Worm (Caenorhabditis elegans) whole organism, L1 larva: ENCODE measurements around the gene T14B4.3.

ENCODE experiments used
- C16A3.4 ChIP-seq: fragments of 150-350 bp; optimal IDR thresholded peaks from 2 replicates; lab custom pipeline; 2014; ENCODE audit warnings: missing biosample characterization, missing genetic modification characterization
- ces-1 ChIP-seq: fragments of 150-350 bp; optimal IDR thresholded peaks from 2 replicates; lab custom pipeline; 2014; ENCODE audit warnings: missing biosample characterization, missing genetic modification reagents, missing genetic modification characterization
- dsc-1 ChIP-seq: sonication (generic microtip); optimal IDR thresholded peaks from 2 replicates; lab custom pipeline; 2016; ENCODE audit warnings: mild to moderate bottlenecking, missing genetic modification characterization, missing compliant biosample characterization
- lin-15B ChIP-seq: fragments of 150-350 bp; sonication (generic microtip); optimal IDR thresholded peaks from 3 replicates; lab custom pipeline; 2014; ENCODE audit warnings: missing biosample characterization, missing genetic modification characterization
- lin-35 ChIP-seq, 2 experiments: fragments of 150-350 bp; optimal IDR thresholded peaks; 2 replicates each; lab custom pipeline; 2014; ENCODE audit warnings: missing biosample characterization in 2 of 2, missing genetic modification characterization in 2 of 2, missing genetic modification reagents in 2 of 2
- lin-39 ChIP-seq: fragments of 150-350 bp; optimal IDR thresholded peaks from 2 replicates; lab custom pipeline; 2014; ENCODE audit warnings: missing biosample characterization, missing genetic modification reagents, missing genetic modification characterization
- lir-3 ChIP-seq: sonication (generic microtip); optimal IDR thresholded peaks from 2 replicates; lab custom pipeline; 2016; ENCODE audit warnings: mild to moderate bottlenecking, missing genetic modification characterization, moderate library complexity, missing compliant biosample characterization; ENCODE audit not compliant: poor library complexity
- nhr-12 ChIP-seq: sonication (generic microtip); optimal IDR thresholded peaks from 2 replicates; lab custom pipeline; 2017; ENCODE audit warnings: missing biosample characterization, missing genetic modification characterization
- nhr-20 ChIP-seq: sonication (generic microtip); optimal IDR thresholded peaks from 2 replicates; lab custom pipeline; 2016; ENCODE audit warnings: mild to moderate bottlenecking, missing genetic modification characterization, missing compliant biosample characterization
- nhr-71 ChIP-seq: sonication (generic microtip); optimal IDR thresholded peaks from 2 replicates; lab custom pipeline; 2016; ENCODE audit warnings: mild to moderate bottlenecking, missing genetic modification characterization, moderate library complexity, missing compliant biosample characterization
- nhr-76 ChIP-seq: sonication (generic microtip); optimal IDR thresholded peaks from 2 replicates; lab custom pipeline; 2017; ENCODE audit warnings: missing biosample characterization, missing genetic modification characterization
- rnt-1 ChIP-seq: sonication (generic microtip); optimal IDR thresholded peaks from 2 replicates; lab custom pipeline; 2016; ENCODE audit warnings: mild to moderate bottlenecking, missing genetic modification characterization, moderate library complexity, missing compliant biosample characterization
- sptf-1 ChIP-seq: fragments of 150-350 bp; optimal IDR thresholded peaks from 2 replicates; lab custom pipeline; 2014; ENCODE audit warnings: missing biosample characterization, missing genetic modification characterization
- tbx-2 ChIP-seq: sonication (generic microtip); optimal IDR thresholded peaks from 2 replicates; lab custom pipeline; 2016; ENCODE audit warnings: missing genetic modification characterization, missing compliant biosample characterization

DNA sequence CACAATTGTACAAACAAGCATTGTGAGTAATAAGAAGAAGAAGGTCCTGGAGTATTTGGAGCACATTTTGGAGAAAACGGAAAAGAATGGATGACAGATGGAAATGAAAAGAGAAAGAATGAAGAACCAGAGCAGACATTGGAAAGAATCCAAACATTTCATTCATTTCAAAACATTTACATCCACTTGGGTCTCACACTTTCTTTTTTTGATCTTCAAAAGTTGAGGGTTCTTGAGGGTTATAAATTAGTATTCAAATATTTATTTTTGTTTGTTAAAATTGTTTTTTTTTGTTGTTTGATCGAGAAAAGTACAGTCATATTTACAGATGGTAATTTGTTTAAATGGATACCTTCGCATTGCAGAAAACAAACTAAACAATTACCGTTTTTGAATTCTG lies 1.0 kb upstream of the T14B4.3 start, which contains the start of gene T14B4.9:
- TF ChIP-seq nhr-71 (no peak), nhr-76 (tag; lab: Kevin White, UChicago) (no peak), tbx-2 (no peak), rnt-1 (tag; lab: Kevin White, UChicago) (no peak), sptf-1 (tag; lab: Kevin White, UChicago) (no peak), C16A3.4 (no peak), nhr-12 (tag; lab: Kevin White, UChicago) (no peak), lin-39 (no peak), lin-35 (GFP tag; optimal IDR thresholded peaks at IDR 0.05; lab: Kevin White, UChicago) (no peak), lir-3 (tag; lab: Kevin White, UChicago) (no peak), nhr-20 (tag; lab: Kevin White, UChicago) (no peak), dsc-1 (no peak), ces-1 (GFP tag; lab: Kevin White, UChicago) (no peak), lin-15B (no peak)
